Fruit fly (Drosophila melanogaster) whole organism, adult: Measurements from ENCODE around the gene Art6.

Source experiments
- CG11617 ChIP-seq: fragments of 200-800 bp; sonication (Bioruptor generic); optimal IDR thresholded peaks from 2 replicates; lab custom pipeline; 2017; ENCODE audit warnings: mild to moderate bottlenecking, missing biosample characterization, missing genetic modification reagents, missing genetic modification characterization
- CG12768 ChIP-seq: fragments of 200-800 bp; sonication (Bioruptor generic); optimal IDR thresholded peaks from 2 replicates; lab custom pipeline; 2017; ENCODE audit warnings: missing biosample characterization, missing genetic modification characterization, mild to moderate bottlenecking, moderate library complexity, missing genetic modification reagents
- CG14711 ChIP-seq: fragments of 200-800 bp; sonication (Bioruptor generic); optimal IDR thresholded peaks from 2 replicates; lab custom pipeline; 2018; ENCODE audit warnings: missing biosample characterization, mild to moderate bottlenecking, missing genetic modification characterization, moderate library complexity
- CG1620 ChIP-seq: fragments of 200-800 bp; sonication (Bioruptor generic); optimal IDR thresholded peaks from 2 replicates; lab custom pipeline; 2016; ENCODE audit warnings: missing biosample characterization, missing genetic modification characterization
- CG33017 ChIP-seq: fragments of 200-800 bp; sonication (Bioruptor generic); optimal IDR thresholded peaks from 2 replicates; lab custom pipeline; 2018; ENCODE audit warnings: missing biosample characterization, mild to moderate bottlenecking, missing genetic modification characterization, moderate library complexity
- CG5204 ChIP-seq: fragments of 200-800 bp; sonication (Bioruptor generic); optimal IDR thresholded peaks from 2 replicates; lab custom pipeline; 2016; ENCODE audit warnings: missing biosample characterization, missing genetic modification characterization
- CG7045 ChIP-seq: fragments of 200-800 bp; sonication (Bioruptor generic); optimal IDR thresholded peaks from 2 replicates; lab custom pipeline; 2017; ENCODE audit warnings: missing biosample characterization, mild to moderate bottlenecking, missing genetic modification characterization
- CG7101 ChIP-seq: fragments of 200-800 bp; sonication (Bioruptor generic); optimal IDR thresholded peaks from 2 replicates; lab custom pipeline; 2018; ENCODE audit warnings: missing biosample characterization, mild to moderate bottlenecking, missing genetic modification characterization, moderate library complexity
- Clk ChIP-seq: fragments of 200-800 bp; sonication (Bioruptor generic); optimal IDR thresholded peaks from 2 replicates; lab custom pipeline; 2017; ENCODE audit warnings: missing biosample characterization, missing genetic modification characterization
- Crg-1 ChIP-seq: fragments of 200-800 bp; sonication (Bioruptor generic); optimal IDR thresholded peaks from 2 replicates; lab custom pipeline; 2016; ENCODE audit warnings: missing biosample characterization, missing genetic modification characterization
- Hr96 ChIP-seq: fragments of 200-800 bp; sonication (Bioruptor generic); optimal IDR thresholded peaks from 2 replicates; lab custom pipeline; 2016; ENCODE audit warnings: missing biosample characterization, missing genetic modification characterization
- Mnt ChIP-seq: fragments of 200-800 bp; sonication (Bioruptor generic); optimal IDR thresholded peaks from 2 replicates; lab custom pipeline; 2016; ENCODE audit warnings: missing biosample characterization, mild to moderate bottlenecking, missing genetic modification characterization
- bab1 ChIP-seq: fragments of 200-800 bp; sonication (Bioruptor generic); optimal IDR thresholded peaks from 3 replicates; lab custom pipeline; 2019; ENCODE audit warnings: missing biosample characterization, mild to moderate bottlenecking, missing genetic modification characterization, moderate library complexity
- cic ChIP-seq: fragments of 200-800 bp; sonication (Bioruptor generic); optimal IDR thresholded peaks from 2 replicates; lab custom pipeline; 2017; ENCODE audit warnings: missing biosample characterization, mild to moderate bottlenecking, missing genetic modification characterization, moderate library complexity
- cnc ChIP-seq, 2 experiments: fragments of >200 bp; optimal IDR thresholded peaks; 2 replicates each; lab custom pipeline; 2017
- kay ChIP-seq: fragments of 200-800 bp; sonication (Bioruptor generic); peaks from one replicate; lab custom pipeline; 2016; ENCODE audit warnings: missing biosample characterization, missing genetic modification characterization, borderline replicate concordance
- ovo ChIP-seq: fragments of 200-800 bp; sonication (Bioruptor generic); optimal IDR thresholded peaks from 2 replicates; lab custom pipeline; 2016; ENCODE audit warnings: missing biosample characterization, missing genetic modification characterization
- pad ChIP-seq: fragments of 200-800 bp; sonication (Bioruptor generic); optimal IDR thresholded peaks from 3 replicates; lab custom pipeline; 2017; ENCODE audit warnings: missing biosample characterization, missing genetic modification characterization, mild to moderate bottlenecking, moderate library complexity, missing genetic modification reagents
- tj ChIP-seq: fragments of 200-800 bp; sonication (Bioruptor generic); optimal IDR thresholded peaks from 3 replicates; lab custom pipeline; 2017; ENCODE audit warnings: missing biosample characterization, mild to moderate bottlenecking, missing genetic modification characterization, moderate library complexity
- toe ChIP-seq: fragments of 200-800 bp; sonication (Bioruptor generic); optimal IDR thresholded peaks from 2 replicates; lab custom pipeline; 2016; ENCODE audit warnings: missing biosample characterization, missing genetic modification characterization

Art6 gene

DNA sequence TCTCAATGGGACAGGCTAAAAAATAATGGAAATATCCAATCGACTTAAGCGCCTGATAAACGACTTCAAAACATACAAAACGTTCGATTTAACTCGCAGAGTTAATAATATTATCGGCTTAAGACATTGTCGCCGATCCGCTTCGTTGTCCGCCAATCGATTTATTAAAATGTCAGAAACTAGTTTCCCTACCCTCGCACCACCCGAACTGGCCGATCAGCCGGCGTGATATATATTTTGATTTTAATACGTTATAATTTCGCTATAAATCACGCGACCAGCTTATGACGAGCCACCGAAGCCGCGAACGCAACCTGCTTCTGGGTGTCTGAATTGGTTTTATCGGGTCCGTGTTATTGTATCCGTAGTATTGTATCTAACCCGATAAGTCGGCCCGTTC is 18.1 kb downstream of the Art6 start:
- TF ChIP-seq bab1 (GFP tag; lab: Kevin White, UChicago) = no peak
- no peak for TF ChIP-seq toe (GFP tag; lab: Kevin White, UChicago)
- no peak for TF ChIP-seq CG7101 (tag; lab: Kevin White, UChicago)
- TF ChIP-seq cic (GFP tag; lab: Kevin White, UChicago) = no peak
- no peak for TF ChIP-seq Hr96 (GFP tag; lab: Kevin White, UChicago)
- TF ChIP-seq CG33017 (tag; lab: Kevin White, UChicago) = no peak
- no peak for TF ChIP-seq kay
- TF ChIP-seq CG12768 = no peak

DNA sequence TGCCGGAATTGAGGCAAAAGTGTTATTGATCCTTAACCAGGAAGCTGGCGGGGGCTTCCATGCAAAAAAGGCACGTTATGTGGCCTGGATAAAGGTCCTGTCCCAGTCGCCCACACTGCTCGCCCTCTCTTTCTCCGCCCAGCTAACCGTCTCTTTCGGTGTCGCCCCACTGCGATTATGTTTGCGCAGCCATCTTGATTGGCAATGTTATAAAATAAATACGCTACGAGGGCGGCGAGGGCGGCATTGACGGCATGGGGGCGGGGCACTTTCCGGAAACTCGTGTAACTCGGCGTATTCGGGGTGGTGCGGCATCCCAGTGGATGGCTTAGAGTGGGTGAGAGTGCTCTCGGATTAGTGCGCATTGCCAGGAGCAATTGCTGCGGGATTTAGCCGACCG is 22.0 kb downstream of the Art6 start:
- TF ChIP-seq cnc (optimal IDR thresholded peaks at IDR 0.05; lab: Kevin White, UChicago) (no peak), Mnt (GFP tag; lab: Kevin White, UChicago) (no peak), Crg-1 (no peak), Clk (no peak), ovo (GFP tag; lab: Kevin White, UChicago) (no peak), bab1 (GFP tag; lab: Kevin White, UChicago) (no peak), CG11617 (GFP tag; lab: Kevin White, UChicago) (no peak), cic (GFP tag; lab: Kevin White, UChicago) (no peak), kay (no peak), Hr96 (GFP tag; lab: Kevin White, UChicago) (no peak), CG33017 (tag; lab: Kevin White, UChicago) (no peak), pad (GFP tag; lab: Kevin White, UChicago) (no peak)

DNA sequence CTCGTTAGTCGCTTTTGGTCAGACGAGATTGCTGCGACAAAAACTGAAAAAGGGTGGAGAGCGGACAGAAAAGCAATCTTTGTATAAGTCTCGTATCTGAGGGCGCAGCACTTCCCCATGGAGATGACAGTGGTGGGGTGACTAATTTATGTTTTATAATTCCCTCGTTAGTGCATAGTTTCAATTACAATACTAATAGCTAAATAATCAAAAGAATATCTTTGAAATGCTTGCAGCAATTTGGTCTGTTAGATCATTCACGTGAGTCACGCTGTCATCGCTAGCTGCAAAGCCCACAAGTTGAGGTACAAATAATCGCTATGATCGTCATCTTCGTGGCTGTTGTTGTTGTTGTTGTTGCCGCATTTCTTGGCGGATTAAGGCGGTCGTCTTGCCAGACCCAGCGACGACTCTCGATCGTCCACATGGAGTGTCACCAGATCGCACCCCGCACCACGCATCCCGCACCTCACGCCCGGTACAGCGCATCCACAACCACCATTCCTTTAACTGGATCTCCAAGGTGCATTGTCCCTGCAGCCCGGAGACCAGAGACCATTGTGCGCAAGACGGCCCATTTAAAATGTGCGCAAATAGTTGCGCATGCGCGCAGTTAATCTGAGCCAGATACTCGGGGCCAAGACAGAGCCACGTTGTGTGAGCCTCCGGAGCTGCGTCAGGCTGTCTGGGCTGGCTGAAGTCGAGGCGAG is 23.7 kb downstream of the Art6 start:
- TF ChIP-seq Mnt (GFP tag; lab: Kevin White, UChicago) (no peak), Hr96 (GFP tag; lab: Kevin White, UChicago) (no peak), CG11617 (GFP tag; lab: Kevin White, UChicago) (no peak), toe (GFP tag; lab: Kevin White, UChicago) (no peak), cnc (optimal IDR thresholded peaks at IDR 0.05; lab: Kevin White, UChicago) (no peak), Clk (no peak), cic (GFP tag; lab: Kevin White, UChicago) (no peak), pad (GFP tag; lab: Kevin White, UChicago) (no peak), CG12768 (no peak), Crg-1 (no peak), CG5204 (GFP tag; lab: Kevin White, UChicago) (no peak)

DNA sequence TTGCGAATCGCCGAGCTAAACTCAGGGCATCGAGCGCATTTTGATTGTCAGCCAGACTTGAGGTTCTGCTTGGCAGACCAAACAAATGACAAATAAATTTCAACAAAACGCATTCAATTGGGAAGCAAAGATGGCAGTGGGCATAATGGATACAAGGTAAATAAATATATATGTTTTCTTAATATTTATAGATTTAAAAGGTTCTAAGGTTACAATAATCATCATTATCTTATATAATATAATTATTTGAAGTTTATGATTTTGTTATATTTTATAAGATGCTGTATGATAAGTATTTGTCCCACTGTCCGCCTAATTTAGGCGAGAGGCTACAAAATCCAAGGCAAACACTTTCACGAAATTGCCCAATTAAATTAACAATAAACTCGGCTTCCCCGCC is 27.6 kb downstream of the Art6 start:
- TF ChIP-seq cnc (optimal IDR thresholded peaks at IDR 0.05; lab: Kevin White, UChicago) = no peak
- TF ChIP-seq tj = no peak
- TF ChIP-seq bab1 (GFP tag; lab: Kevin White, UChicago) = no peak
- TF ChIP-seq toe (GFP tag; lab: Kevin White, UChicago) = no peak
- TF ChIP-seq CG11617 (GFP tag; lab: Kevin White, UChicago) = no peak

DNA sequence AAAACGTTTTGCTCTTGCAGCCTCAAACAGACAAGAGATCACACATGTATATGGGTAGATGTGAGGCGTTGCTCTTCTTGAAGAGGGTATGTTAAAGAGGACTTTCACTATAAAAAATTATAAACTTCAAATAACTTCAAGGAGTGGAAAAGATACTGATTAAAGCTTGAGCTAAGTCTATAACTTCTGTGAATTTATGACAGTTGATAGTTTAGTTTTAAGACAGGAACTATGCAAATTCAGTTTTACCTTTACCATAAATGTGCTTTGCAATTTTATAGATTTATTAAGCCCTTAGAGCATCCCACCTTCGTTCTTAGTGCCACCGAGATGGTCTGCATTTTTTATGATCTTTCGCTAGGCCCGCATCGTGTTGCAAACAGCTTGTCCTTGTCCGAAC is 29.1 kb downstream of the Art6 start:
- TF ChIP-seq Hr96 (GFP tag; lab: Kevin White, UChicago) = no peak
- TF ChIP-seq CG33017 (tag; lab: Kevin White, UChicago) = no peak
- TF ChIP-seq cnc (optimal IDR thresholded peaks at IDR 0.05; lab: Kevin White, UChicago) = no peak
- no peak for TF ChIP-seq Clk
- TF ChIP-seq CG12768 = no peak

DNA sequence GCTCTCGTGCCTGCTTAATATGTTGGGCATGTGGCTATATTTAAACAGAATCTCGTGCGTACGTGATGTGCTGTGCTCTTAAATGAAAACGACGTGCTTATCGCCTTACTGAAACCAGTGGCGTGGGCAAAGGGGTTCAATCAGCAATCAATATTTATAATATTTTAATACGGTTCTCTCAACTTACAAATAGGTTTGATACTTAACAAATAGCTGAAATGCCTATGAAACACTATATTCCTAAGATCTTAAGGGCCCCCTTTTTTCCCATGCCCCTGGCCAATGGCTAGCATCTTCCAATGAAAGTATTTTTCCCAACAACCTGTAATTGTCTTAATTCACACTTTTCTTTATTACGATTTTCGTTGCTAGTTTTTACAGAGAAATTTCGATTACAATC is 30.0 kb downstream of the Art6 start:
- no peak for TF ChIP-seq CG14711 (tag; lab: Kevin White, UChicago)
- TF ChIP-seq CG12768 = no peak
- no peak for TF ChIP-seq CG7101 (tag; lab: Kevin White, UChicago)
- no peak for TF ChIP-seq pad (GFP tag; lab: Kevin White, UChicago)
- no peak for TF ChIP-seq CG1620 (GFP tag; lab: Kevin White, UChicago)
- TF ChIP-seq Crg-1 = no peak
- no peak for TF ChIP-seq cnc (optimal IDR thresholded peaks at IDR 0.05; lab: Kevin White, UChicago)
- TF ChIP-seq CG33017 (tag; lab: Kevin White, UChicago) = no peak
- no peak for TF ChIP-seq CG7045
- TF ChIP-seq CG11617 (GFP tag; lab: Kevin White, UChicago) = no peak
- no peak for TF ChIP-seq Hr96 (GFP tag; lab: Kevin White, UChicago)
- TF ChIP-seq cic (GFP tag; lab: Kevin White, UChicago) = no peak
- TF ChIP-seq Mnt (GFP tag; lab: Kevin White, UChicago) = no peak
- TF ChIP-seq bab1 (GFP tag; lab: Kevin White, UChicago) = no peak
- no peak for TF ChIP-seq CG5204 (GFP tag; lab: Kevin White, UChicago)
- TF ChIP-seq ovo (GFP tag; lab: Kevin White, UChicago) = no peak
- no peak for TF ChIP-seq Clk
- TF ChIP-seq toe (GFP tag; lab: Kevin White, UChicago) = no peak
- no peak for TF ChIP-seq tj

DNA sequence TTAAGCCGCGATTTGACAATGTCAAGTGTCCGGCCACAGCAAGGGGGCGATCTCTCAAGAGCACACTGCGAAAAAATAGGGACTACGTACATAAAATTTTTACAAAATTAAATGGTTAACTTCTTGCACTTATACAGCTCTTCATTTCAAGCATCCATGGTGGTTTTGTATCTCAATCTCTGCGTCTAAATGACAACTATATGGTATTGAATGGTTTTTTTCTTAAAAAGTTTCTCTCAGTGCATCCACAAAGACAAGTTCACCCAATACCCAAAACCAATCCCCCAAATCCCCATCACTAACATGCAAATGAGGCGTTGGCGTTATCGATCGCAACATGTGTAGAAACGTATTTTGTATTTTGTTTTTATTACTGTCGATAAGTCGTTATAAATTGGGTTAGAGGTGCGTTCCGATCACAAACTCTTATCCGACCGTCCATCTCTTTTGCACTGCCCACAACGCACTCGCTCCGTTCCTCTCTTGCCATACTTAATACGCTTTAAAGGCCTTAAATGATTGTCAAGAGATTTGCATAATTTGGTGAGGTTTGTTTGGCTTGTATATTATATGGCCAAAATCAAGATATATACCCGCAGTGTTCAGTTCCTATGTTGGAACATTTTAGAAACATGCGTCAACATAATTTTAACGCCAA is 30.7 kb downstream of the Art6 start:
- no peak for TF ChIP-seq Crg-1
